Worm (Caenorhabditis elegans): ENCODE data around the gene F44E7.5.

DNA sequence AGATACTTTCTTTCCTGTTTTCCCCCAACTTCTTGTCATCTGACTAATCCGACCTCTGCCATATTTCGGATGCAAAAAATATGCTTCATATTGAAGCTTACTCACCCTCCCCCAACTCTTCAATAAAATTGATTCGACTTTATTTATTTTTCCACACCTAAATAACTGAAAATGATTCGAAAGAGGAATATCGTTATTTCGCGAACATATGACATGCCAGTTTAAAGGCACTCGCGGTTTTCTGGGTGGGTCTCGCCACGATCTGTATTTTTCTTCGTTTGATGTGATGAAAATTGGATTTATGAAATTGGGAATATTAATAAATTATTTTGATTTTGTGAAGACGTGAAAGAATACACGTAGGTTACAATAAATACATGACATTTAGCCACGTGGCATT is 9.1 kb downstream of the F44E7.5 start, which contains the start of gene F44E7.3:
- TF ChIP-seq elt-3 (tag; optimal IDR thresholded peaks at IDR 0.05) (no peak), lsy-2 (tag; optimal IDR thresholded peaks at IDR 0.05) (no peak), snpc-4 (tag; optimal IDR thresholded peaks at IDR 0.05) (no peak), sptf-1 (tag; optimal IDR thresholded peaks at IDR 0.05) (no peak), nhr-237 (tag; optimal IDR thresholded peaks at IDR 0.05) (no peak), mep-1 (tag; optimal IDR thresholded peaks at IDR 0.05) (no peak), unc-62 (GFP tag; optimal IDR thresholded peaks at IDR 0.05) (no peak), lin-13 (tag; optimal IDR thresholded peaks at IDR 0.05) (no peak), mls-2 (tag; optimal IDR thresholded peaks at IDR 0.05) (no peak), hlh-1 (tag; optimal IDR thresholded peaks at IDR 0.05) (no peak), nhr-28 (tag; optimal IDR thresholded peaks at IDR 0.05) (no peak), nhr-12 (tag; optimal IDR thresholded peaks at IDR 0.05) (no peak)
